Worm (Caenorhabditis elegans): Measurements from ENCODE around the gene srx-22.

srx-22 gene

ce11 chrV:695914-696313 is 16.2 kb downstream of the srx-22 start, which contains the start of gene srj-52:
Gene srj-52 (minus strand): TSS chrV:696014.
- no peak for TF ChIP-seq nhr-11 (tag; optimal IDR thresholded peaks at IDR 0.05)
- no peak for TF ChIP-seq sptf-1 (tag; optimal IDR thresholded peaks at IDR 0.05)
- TF ChIP-seq mef-2 (tag; optimal IDR thresholded peaks at IDR 0.05) = no peak
- no peak for TF ChIP-seq hpl-2 (GFP tag; optimal IDR thresholded peaks at IDR 0.05)
- no peak for TF ChIP-seq ceh-63 (GFP tag; optimal IDR thresholded peaks at IDR 0.05)

DNA sequence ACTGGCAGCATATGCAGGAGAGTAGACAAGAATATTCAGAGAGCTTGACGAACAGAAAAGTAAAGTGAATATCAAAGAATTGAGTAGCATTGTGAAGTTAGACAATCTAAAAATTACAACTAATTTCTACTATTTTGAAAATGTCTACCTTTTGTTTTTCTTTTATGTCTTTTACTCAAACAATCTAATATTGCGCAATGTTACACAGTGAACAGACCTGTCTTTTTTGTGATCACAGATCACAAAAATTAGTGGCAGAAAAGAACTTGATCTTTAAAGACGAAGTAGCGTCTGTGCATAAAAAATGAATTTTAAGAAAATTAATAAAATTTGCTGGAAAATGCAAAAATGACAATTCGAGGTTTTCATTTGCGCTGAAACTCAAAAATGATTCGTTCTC is 19.3 kb downstream of the srx-22 start:
- TF ChIP-seq C04F5.9 (tag; optimal IDR thresholded peaks at IDR 0.05) (no peak), zip-4 (GFP tag; optimal IDR thresholded peaks at IDR 0.05) (no peak), vab-15 (tag; optimal IDR thresholded peaks at IDR 0.05) (no peak), fkh-10 (GFP tag; optimal IDR thresholded peaks at IDR 0.05) (no peak), hlh-4 (tag; optimal IDR thresholded peaks at IDR 0.05) (no peak), pag-3 (tag; optimal IDR thresholded peaks at IDR 0.05; ENCODE audit: borderline replicate concordance, insufficient read depth) (no peak), ceh-82 (tag; optimal IDR thresholded peaks at IDR 0.05) (no peak), sptf-1 (tag; optimal IDR thresholded peaks at IDR 0.05) (no peak), ztf-4 (tag; optimal IDR thresholded peaks at IDR 0.05) (no peak), ceh-8 (GFP tag; optimal IDR thresholded peaks at IDR 0.05) (no peak), dpl-1 (GFP tag; optimal IDR thresholded peaks at IDR 0.05) (no peak)

DNA sequence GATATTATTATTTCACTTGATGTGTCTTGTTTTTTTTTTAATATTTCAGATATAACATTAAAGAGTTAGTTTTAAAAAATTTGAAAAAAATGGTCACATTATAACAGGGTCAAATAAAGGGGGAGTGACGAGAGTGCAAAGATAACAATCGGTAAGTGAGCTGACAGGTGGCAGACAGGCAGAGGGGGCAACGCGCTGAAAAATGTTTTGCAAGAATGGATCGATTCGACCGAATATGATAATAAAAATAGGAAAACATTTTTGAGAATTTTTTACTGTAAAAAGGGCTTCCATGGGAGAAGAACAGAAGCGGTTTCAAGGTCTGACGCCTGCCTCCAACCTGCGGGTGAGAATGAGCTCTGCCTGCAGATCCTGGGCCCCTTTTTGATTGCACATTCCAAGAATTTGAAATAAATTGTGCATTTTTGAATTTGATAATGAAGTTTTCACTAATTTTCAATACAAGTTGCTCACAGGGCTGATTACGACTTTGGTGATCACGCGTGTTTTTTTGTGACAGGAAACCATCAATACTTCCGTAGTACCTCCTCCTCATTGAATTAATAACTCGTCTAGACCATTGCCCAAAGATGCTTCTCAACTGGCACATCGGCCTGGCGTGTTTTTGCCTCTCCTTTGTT is 19.8 kb downstream of the srx-22 start, which contains the start of the genes ugt-29 and srx-5:
ugt-29 (minus strand) TSS at position 101 of the 641 bp plus-strand sequence.
srx-5 (plus strand) TSS at position 591 of the 641 bp plus-strand sequence.
- no peak for TF ChIP-seq lin-14 (GFP tag; optimal IDR thresholded peaks at IDR 0.05)
- no peak for TF ChIP-seq lin-35 (GFP tag; optimal IDR thresholded peaks at IDR 0.05)
- TF ChIP-seq unc-86 (tag; optimal IDR thresholded peaks at IDR 0.05) = no peak

ce11 chrV:702260-702659 is 22.5 kb downstream of the srx-22 start, which contains the start of gene srbc-37:
Gene srbc-37 (plus strand): TSS chrV:702560.
- TF ChIP-seq vab-15 (tag; optimal IDR thresholded peaks at IDR 0.05) (no peak), nhr-84 (tag; optimal IDR thresholded peaks at IDR 0.05) (no peak), egl-27 (tag; optimal IDR thresholded peaks at IDR 0.05) (no peak), nhr-71 (tag; optimal IDR thresholded peaks at IDR 0.05) (no peak), alr-1 (tag; optimal IDR thresholded peaks at IDR 0.05; ENCODE audit: borderline replicate concordance) (no peak), ama-1 (optimal IDR thresholded peaks at IDR 0.05) (no peak), C04F5.9 (tag; optimal IDR thresholded peaks at IDR 0.05) (no peak), unc-98 (GFP tag; IDR thresholded peaks at IDR 0.05) (no peak), tlp-1 (tag; optimal IDR thresholded peaks at IDR 0.05) (no peak), skn-1 (tag; optimal IDR thresholded peaks at IDR 0.05) (no peak), nhr-28 (tag; optimal IDR thresholded peaks at IDR 0.05) (no peak), lin-13 (GFP tag; optimal IDR thresholded peaks at IDR 0.05) (no peak)

- no peak for TF ChIP-seq swsn-7 (tag; optimal IDR thresholded peaks at IDR 0.05)
- TF ChIP-seq mef-2 (tag; optimal IDR thresholded peaks at IDR 0.05) = no peak
- TF ChIP-seq lin-35 (GFP tag; optimal IDR thresholded peaks at IDR 0.05) = no peak
- no peak for TF ChIP-seq unc-130 (tag; optimal IDR thresholded peaks at IDR 0.05)
- no peak for TF ChIP-seq skn-1 (tag; optimal IDR thresholded peaks at IDR 0.05)
Measured at ce11 chrV:706918-707317, 27.2 kb downstream of the srx-22 start, which contains the start of gene srbc-38. Gene srbc-38 (plus strand): TSS chrV:707218.

DNA sequence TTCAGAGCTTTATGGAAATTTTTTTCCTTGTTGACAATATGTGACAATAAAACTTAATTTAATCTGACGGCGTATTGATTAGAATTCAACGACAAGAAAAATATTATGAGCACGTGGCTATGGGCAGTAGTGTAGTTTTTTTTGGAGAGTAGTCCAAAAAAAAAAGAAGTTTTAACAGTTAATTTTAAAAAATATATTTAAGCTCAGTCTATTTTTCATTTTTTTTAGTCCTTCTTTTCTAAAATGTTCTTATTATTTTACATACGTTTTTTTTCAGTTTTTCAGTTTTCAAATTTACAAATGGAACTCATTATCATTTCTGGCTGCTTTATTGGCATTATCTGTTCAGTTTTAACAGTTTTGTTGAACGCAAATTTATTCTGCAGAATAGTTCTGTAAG is 29.0 kb downstream of the srx-22 start, which contains the start of gene srbc-39:
srbc-39 (plus strand) TSS at position 301 of the 400 bp plus-strand sequence.
- TF ChIP-seq nhr-19 (GFP tag; conservative IDR thresholded peaks at IDR 0.05) = no peak
- TF ChIP-seq mep-1 (tag; optimal IDR thresholded peaks at IDR 0.05) = no peak
- no peak for TF ChIP-seq mab-9 (GFP tag; IDR thresholded peaks at IDR 0.05)
- TF ChIP-seq unc-130 (tag; optimal IDR thresholded peaks at IDR 0.05) = no peak
- TF ChIP-seq nhr-237 (tag; optimal IDR thresholded peaks at IDR 0.05) = no peak
- no peak for TF ChIP-seq mef-2 (tag; optimal IDR thresholded peaks at IDR 0.05)
- TF ChIP-seq fkh-8 (tag; optimal IDR thresholded peaks at IDR 0.05) = no peak
- no peak for TF ChIP-seq nhr-90 (tag; optimal IDR thresholded peaks at IDR 0.05; ENCODE audit: poor library complexity)
- TF ChIP-seq C34B4.2 (tag; optimal IDR thresholded peaks at IDR 0.05) = no peak
- TF ChIP-seq blmp-1 (tag; optimal IDR thresholded peaks at IDR 0.05) = no peak
- no peak for TF ChIP-seq sup-37 (GFP tag; optimal IDR thresholded peaks at IDR 0.05)
- TF ChIP-seq nhr-12 (tag; optimal IDR thresholded peaks at IDR 0.05) = no peak
- TF ChIP-seq zag-1 (tag; optimal IDR thresholded peaks at IDR 0.05) = no peak
- no peak for TF ChIP-seq sox-4 (tag; optimal IDR thresholded peaks at IDR 0.05)
- no peak for TF ChIP-seq nhr-77 (tag; optimal IDR thresholded peaks at IDR 0.05)
- TF ChIP-seq ets-5 (GFP tag; IDR thresholded peaks at IDR 0.05) = no peak

Data from whole organism, L1 larva.